Fruit fly (Drosophila melanogaster) whole organism, embryonic: ENCODE results near the gene Cubn.

Experiments
- Blimp-1 ChIP-seq: fragments of 200-800 bp; sonication (Bioruptor generic); optimal IDR thresholded peaks from 3 replicates; lab custom pipeline; 2018; ENCODE audit warnings: missing biosample characterization, missing genetic modification characterization, mild to moderate bottlenecking, moderate library complexity, missing genetic modification reagents
- BtbVII ChIP-seq: fragments of 200-800 bp; sonication (Bioruptor generic); optimal IDR thresholded peaks from 3 replicates; lab custom pipeline; 2017; ENCODE audit warnings: missing biosample characterization, mild to moderate bottlenecking, missing genetic modification characterization
- Bteb2 ChIP-seq: fragments of 200-800 bp; sonication (Bioruptor generic); optimal IDR thresholded peaks from 2 replicates; lab custom pipeline; 2016; ENCODE audit warnings: missing biosample characterization, missing genetic modification characterization
- CG11504 ChIP-seq: fragments of 200-800 bp; sonication (Bioruptor generic); optimal IDR thresholded peaks from 3 replicates; lab custom pipeline; 2019; ENCODE audit warnings: missing biosample characterization, mild to moderate bottlenecking, missing genetic modification characterization, moderate library complexity
- CG15696 ChIP-seq: fragments of 200-800 bp; sonication (Bioruptor generic); optimal IDR thresholded peaks from 2 replicates; lab custom pipeline; 2019; ENCODE audit warnings: missing biosample characterization, mild to moderate bottlenecking, missing genetic modification characterization, moderate library complexity
- CG17385 ChIP-seq: fragments of 200-800 bp; sonication (Bioruptor generic); optimal IDR thresholded peaks from 3 replicates; lab custom pipeline; 2018; ENCODE audit warnings: missing biosample characterization, mild to moderate bottlenecking, missing genetic modification characterization
- CG17802 ChIP-seq: fragments of 200-800 bp; sonication (Bioruptor generic); optimal IDR thresholded peaks from 2 replicates; lab custom pipeline; 2018; ENCODE audit warnings: missing biosample characterization, mild to moderate bottlenecking, missing genetic modification characterization, moderate library complexity
- CG18011 ChIP-seq: fragments of 200-800 bp; sonication (Bioruptor generic); optimal IDR thresholded peaks from 2 replicates; lab custom pipeline; 2017; ENCODE audit warnings: missing biosample characterization, missing genetic modification characterization, mild to moderate bottlenecking, moderate library complexity, missing genotype
- CG2129 ChIP-seq: fragments of 200-800 bp; sonication (Bioruptor generic); IDR thresholded peaks from 2 replicates; pipeline ENCODE4 v1.3.6; 2022; ENCODE audit warnings: missing biosample characterization, missing genetic modification characterization; ENCODE audit not compliant: partially characterized antibody
- CG2875 ChIP-seq: fragments of 200-800 bp; sonication (Bioruptor generic); optimal IDR thresholded peaks from 2 replicates; lab custom pipeline; 2017; ENCODE audit warnings: missing biosample characterization, mild to moderate bottlenecking, missing genetic modification characterization, missing genetic modification reagents
- CG6765 ChIP-seq: fragments of 200-800 bp; sonication (Bioruptor generic); optimal IDR thresholded peaks from 3 replicates; lab custom pipeline; 2017; ENCODE audit warnings: missing biosample characterization, mild to moderate bottlenecking, missing genetic modification characterization
- CTCF ChIP-seq: fragments of 200-800 bp; sonication (Bioruptor generic); optimal IDR thresholded peaks from 2 replicates; lab custom pipeline; 2017; ENCODE audit warnings: missing biosample characterization, mild to moderate bottlenecking, missing genetic modification characterization, moderate library complexity
- GATAe ChIP-seq: fragments of 200-800 bp; sonication (Bioruptor generic); conservative IDR thresholded peaks from 2 replicates; pipeline ENCODE4 v1.3.6; 2022; ENCODE audit warnings: missing biosample characterization, missing genetic modification characterization
- Mes4 ChIP-seq: fragments of 200-800 bp; sonication (Bioruptor generic); optimal IDR thresholded peaks from 2 replicates; lab custom pipeline; 2016; ENCODE audit warnings: missing biosample characterization, missing genetic modification characterization
- Opbp ChIP-seq: fragments of 200-800 bp; sonication (Bioruptor generic); IDR thresholded peaks from 3 replicates; pipeline ENCODE4 v1.3.6; 2022; ENCODE audit warnings: missing biosample characterization, missing genetic modification characterization; ENCODE audit not compliant: partially characterized antibody
- Six4 ChIP-seq: fragments of 200-800 bp; sonication (Bioruptor generic); optimal IDR thresholded peaks from 2 replicates; lab custom pipeline; 2016; ENCODE audit warnings: missing biosample characterization, missing genetic modification characterization
- YL-1 ChIP-seq: fragments of 200-800 bp; sonication (Bioruptor generic); optimal IDR thresholded peaks from 3 replicates; lab custom pipeline; 2017; ENCODE audit warnings: missing biosample characterization, mild to moderate bottlenecking, missing genetic modification characterization
- ab ChIP-seq: fragments of 200-800 bp; sonication (Bioruptor generic); optimal IDR thresholded peaks from 2 replicates; lab custom pipeline; 2016; ENCODE audit warnings: missing biosample characterization, missing genetic modification characterization
- ap ChIP-seq: fragments of 200-800 bp; sonication (Bioruptor generic); IDR thresholded peaks from 2 replicates; pipeline ENCODE4 v1.3.6; 2022; ENCODE audit warnings: missing biosample characterization, missing genetic modification characterization
- bowl ChIP-seq: fragments of 200-800 bp; sonication (Bioruptor generic); IDR thresholded peaks from 2 replicates; pipeline ENCODE4 v1.3.6; 2022; ENCODE audit warnings: missing biosample characterization, missing genetic modification characterization
- crol ChIP-seq: fragments of 200-800 bp; sonication (Bioruptor generic); IDR thresholded peaks from 2 replicates; pipeline ENCODE4 v1.3.6; 2022; ENCODE audit warnings: missing biosample characterization, missing genetic modification characterization
- cwo ChIP-seq: fragments of 200-800 bp; sonication (Bioruptor generic); optimal IDR thresholded peaks from 3 replicates; lab custom pipeline; 2017; ENCODE audit warnings: missing biosample characterization, missing genetic modification characterization, mild to moderate bottlenecking, moderate library complexity, missing genetic modification reagents
- danr ChIP-seq: fragments of 200-800 bp; sonication (Bioruptor generic); IDR thresholded peaks from 2 replicates; pipeline ENCODE4 v1.3.6; 2022; ENCODE audit warnings: missing biosample characterization, missing genetic modification characterization
- eve ChIP-seq, 2 experiments: fragments of >200 bp; optimal IDR thresholded peaks; 2 replicates each; lab custom pipeline; 2017; ENCODE audit warnings: missing biosample characterization in 2 of 2, missing genetic modification characterization in 2 of 2
- ewg ChIP-seq: fragments of 200-800 bp; sonication (Bioruptor generic); optimal IDR thresholded peaks from 3 replicates; lab custom pipeline; 2017; ENCODE audit warnings: mild to moderate bottlenecking, missing biosample characterization, missing genetic modification reagents, missing genetic modification characterization
- fd96Cb ChIP-seq: fragments of 200-800 bp; sonication (Bioruptor generic); optimal IDR thresholded peaks from 2 replicates; lab custom pipeline; 2018; ENCODE audit warnings: missing biosample characterization, mild to moderate bottlenecking, missing genetic modification characterization, moderate library complexity
- lab ChIP-seq: fragments of 200-800 bp; sonication (Bioruptor generic); optimal IDR thresholded peaks from 3 replicates; lab custom pipeline; 2017; ENCODE audit warnings: missing biosample characterization, missing genetic modification characterization, mild to moderate bottlenecking, moderate library complexity, missing genetic modification reagents
- mam ChIP-seq: fragments of 200-800 bp; sonication (Bioruptor generic); optimal IDR thresholded peaks from 3 replicates; lab custom pipeline; 2016; ENCODE audit warnings: missing biosample characterization, missing genetic modification characterization
- nau ChIP-seq: fragments of 200-800 bp; sonication (Bioruptor generic); optimal IDR thresholded peaks from 3 replicates; lab custom pipeline; 2017; ENCODE audit warnings: missing biosample characterization, mild to moderate bottlenecking, missing genetic modification characterization, missing genetic modification reagents
- org-1 ChIP-seq: fragments of 200-800 bp; sonication (Bioruptor generic); optimal IDR thresholded peaks from 2 replicates; lab custom pipeline; 2017; ENCODE audit warnings: missing biosample characterization, missing genetic modification characterization
- pan ChIP-seq, 4 experiments: fragments of >200 bp in 3 of 4; fragments of 200-800 bp in 1 of 4; sonication (Bioruptor generic) in 1 of 4; optimal IDR thresholded peaks in 3 of 4; IDR thresholded peaks in 1 of 4; 2 replicates each; pipeline versions ENCODE4 v1.3.6 to Lab custom; 2017 to 2022; ENCODE audit warnings: missing biosample characterization in 2 of 4, missing genetic modification characterization in 2 of 4, mixed read lengths in 1 of 4
- row ChIP-seq: fragments of 200-800 bp; sonication (Bioruptor generic); IDR thresholded peaks from 3 replicates; pipeline ENCODE4 v1.3.6; 2022; ENCODE audit warnings: missing biosample characterization, missing genetic modification characterization
- shn ChIP-seq: fragments of 200-800 bp; sonication (Bioruptor generic); optimal IDR thresholded peaks from 3 replicates; lab custom pipeline; 2016; ENCODE audit warnings: missing biosample characterization, missing genetic modification characterization
- sisA ChIP-seq: fragments of 200-800 bp; sonication (Bioruptor generic); IDR thresholded peaks from 2 replicates; pipeline ENCODE4 v1.3.6; 2022; ENCODE audit warnings: missing biosample characterization, missing genetic modification characterization
- so ChIP-seq: fragments of 200-800 bp; sonication (Bioruptor generic); IDR thresholded peaks from 3 replicates; pipeline ENCODE4 v1.3.6; 2022; ENCODE audit warnings: missing biosample characterization, missing genetic modification characterization
- sr ChIP-seq: fragments of 200-800 bp; sonication (Bioruptor generic); IDR thresholded peaks from 3 replicates; pipeline ENCODE4 v1.3.6; 2022; ENCODE audit warnings: missing biosample characterization, missing genetic modification characterization
- tgo ChIP-seq: fragments of 200-800 bp; sonication (Bioruptor generic); IDR thresholded peaks from 3 replicates; pipeline ENCODE4 v1.3.6; 2022; ENCODE audit warnings: missing biosample characterization, missing genetic modification characterization
- zen2 ChIP-seq: fragments of 200-800 bp; sonication (Bioruptor generic); IDR thresholded peaks from 3 replicates; pipeline ENCODE4 v1.3.6; 2022; ENCODE audit warnings: missing biosample characterization, missing genetic modification characterization; ENCODE audit not compliant: partially characterized antibody

The Cubn gene

dm6 chrX:9553545-9554320 is 17.4 kb downstream of the Cubn start (continued):
- TF ChIP-seq fd96Cb (tag; lab: Kevin White, UChicago) (peak; percentile 76), nau (peak; percentile 80), Mes4 (GFP tag; lab: Kevin White, UChicago) (peak; percentile 58), shn (GFP tag; lab: Kevin White, UChicago) (peak; percentile 56), CG11504 (tag; lab: Kevin White, UChicago) (peak; percentile 87), CG18011 (GFP tag; lab: Kevin White, UChicago) (peak; percentile 73), sisA (GFP tag; lab: Robert Waterston, UW) (peak; percentile 80), Bteb2 (GFP tag; lab: Kevin White, UChicago) (peak; percentile 74), so (GFP tag; lab: Robert Waterston, UW) (peak; percentile 88), Six4 (peak; percentile 78), zen2 (no peak), ap (GFP tag; lab: Robert Waterston, UW) (peak; percentile 79), tgo (peak; percentile 85), CG15696 (tag; lab: Kevin White, UChicago) (peak; percentile 82), CTCF (GFP tag; lab: Kevin White, UChicago) (peak; percentile 46), CG6765 (GFP tag; lab: Kevin White, UChicago) (peak; percentile 70), CG2129 (no peak), org-1 (GFP tag; lab: Kevin White, UChicago) (peak; percentile 85), Opbp (GFP tag; lab: Robert Waterston, UW) (no peak; the same call in 2 of the 3 replicates), lab (GFP tag; lab: Kevin White, UChicago) (peak; percentile 93), ab (GFP tag; lab: Kevin White, UChicago) (peak; percentile 55), CG17802 (tag; lab: Kevin White, UChicago) (peak; percentile 49), GATAe (GFP tag; lab: Robert Waterston, UW) (peak; percentile 43; the same call in 1 of the 2 replicates), ewg (GFP tag; lab: Kevin White, UChicago) (peak; percentile 72), Blimp-1 (GFP tag; lab: Kevin White, UChicago) (peak; percentile 90), YL-1 (GFP tag; lab: Kevin White, UChicago) (peak; percentile 75), CG17385 (GFP tag; lab: Kevin White, UChicago) (peak; percentile 87), BtbVII (GFP tag; lab: Kevin White, UChicago) (peak; percentile 85), mam (peak; percentile 76), CG2875 (GFP tag; lab: Kevin White, UChicago) (peak; percentile 75), row (GFP tag; lab: Robert Waterston, UW) (peak; percentile 96), cwo (GFP tag; lab: Kevin White, UChicago) (peak; percentile 76), pan (optimal IDR thresholded peaks at IDR 0.05; lab: Kevin White, UChicago) (no peak), pan (GFP tag; optimal IDR thresholded peaks at IDR 0.05 in 1 of 2, IDR thresholded peaks at IDR 0.05 in 1 of 2) (peak in 1 of 2 experiments; percentile 88), sr (GFP tag; lab: Robert Waterston, UW) (peak; percentile 37; the same call in 1 of the 3 replicates), danr (peak; percentile 70)
- TF ChIP-seq, all 482 proteins: peak for 425

dm6 chrX:9551179-9551578 is 19.9 kb downstream of the Cubn start:
- TF ChIP-seq eve (GFP tag; optimal IDR thresholded peaks at IDR 0.05; lab: Kevin White, UChicago) (peak in 1 of 2 experiments; percentile 56), sisA (GFP tag; lab: Robert Waterston, UW) (no peak), crol (GFP tag; lab: Robert Waterston, UW) (peak; percentile 59), bowl (no peak)
